Fruit fly (Drosophila melanogaster) whole organism, embryonic: ENCODE results near the gene RpL32.

Experiments used
- CG10366 ChIP-seq: fragments of 200-800 bp; sonication (Bioruptor generic); IDR thresholded peaks from 2 replicates; pipeline ENCODE4 v1.3.6; 2022; ENCODE audit warnings: missing biosample characterization, missing genetic modification characterization
- CG11247 ChIP-seq: fragments of 200-800 bp; sonication (Bioruptor generic); IDR thresholded peaks from 2 replicates; pipeline ENCODE4 v1.3.6; 2022; ENCODE audit warnings: missing biosample characterization, missing genetic modification characterization
- CG14860 ChIP-seq: fragments of 200-800 bp; sonication (Bioruptor generic); IDR thresholded peaks from 3 replicates; pipeline ENCODE4 v1.3.6; 2022; ENCODE audit warnings: missing biosample characterization, missing genetic modification characterization; ENCODE audit not compliant: partially characterized antibody
- CG15011 ChIP-seq: fragments of 200-800 bp; sonication (Bioruptor generic); optimal IDR thresholded peaks from 3 replicates; lab custom pipeline; 2018; ENCODE audit warnings: missing biosample characterization, mild to moderate bottlenecking, missing genetic modification characterization
- CG15269 ChIP-seq: fragments of 200-800 bp; sonication (Bioruptor generic); optimal IDR thresholded peaks from 2 replicates; lab custom pipeline; 2018; ENCODE audit warnings: missing biosample characterization, mild to moderate bottlenecking, missing genetic modification characterization, moderate library complexity
- CG15601 ChIP-seq: fragments of 200-800 bp; sonication (Bioruptor generic); optimal IDR thresholded peaks from 3 replicates; lab custom pipeline; 2019; ENCODE audit warnings: missing biosample characterization, mild to moderate bottlenecking, missing genetic modification characterization, moderate library complexity
- CG16813 ChIP-seq: fragments of 200-800 bp; sonication (Bioruptor generic); IDR thresholded peaks from 3 replicates; pipeline ENCODE4 v1.3.6; 2022; ENCODE audit warnings: missing biosample characterization, missing genetic modification characterization; ENCODE audit not compliant: partially characterized antibody
- CG17186 ChIP-seq: fragments of 200-800 bp; sonication (Bioruptor generic); optimal IDR thresholded peaks from 3 replicates; lab custom pipeline; 2017; ENCODE audit warnings: missing biosample characterization, missing genetic modification reagents, missing genetic modification characterization
- CG17359 ChIP-seq: fragments of 200-800 bp; sonication (Bioruptor generic); optimal IDR thresholded peaks from 3 replicates; lab custom pipeline; 2018; ENCODE audit warnings: missing biosample characterization, mild to moderate bottlenecking, missing genetic modification characterization, moderate library complexity
- CG17385 ChIP-seq: fragments of 200-800 bp; sonication (Bioruptor generic); optimal IDR thresholded peaks from 3 replicates; lab custom pipeline; 2018; ENCODE audit warnings: missing biosample characterization, mild to moderate bottlenecking, missing genetic modification characterization
- CG17612 ChIP-seq: fragments of 200-800 bp; sonication (Bioruptor generic); IDR thresholded peaks from 2 replicates; pipeline ENCODE4 v1.3.6; 2022; ENCODE audit warnings: missing biosample characterization, missing genetic modification characterization
- CG18599 ChIP-seq: fragments of 200-800 bp; sonication (Bioruptor generic); optimal IDR thresholded peaks from 3 replicates; lab custom pipeline; 2017; ENCODE audit warnings: missing biosample characterization, missing genetic modification characterization, mild to moderate bottlenecking, moderate library complexity, missing genetic modification reagents
- CG2712 ChIP-seq: fragments of 200-800 bp; optimal IDR thresholded peaks from 3 replicates; lab custom pipeline; 2019; ENCODE audit warnings: missing biosample characterization, mild to moderate bottlenecking, missing genetic modification characterization, moderate library complexity
- CG3281 ChIP-seq: fragments of 200-800 bp; sonication (Bioruptor generic); optimal IDR thresholded peaks from 3 replicates; lab custom pipeline; 2017; ENCODE audit warnings: missing biosample characterization, mild to moderate bottlenecking, missing genetic modification characterization
- CG33557 ChIP-seq: fragments of 200-800 bp; sonication (Bioruptor generic); optimal IDR thresholded peaks from 2 replicates; lab custom pipeline; 2019; ENCODE audit warnings: missing biosample characterization, mild to moderate bottlenecking, missing genetic modification characterization, moderate library complexity
- CG34376 ChIP-seq: fragments of 200-800 bp; sonication (Bioruptor generic); optimal IDR thresholded peaks from 2 replicates; lab custom pipeline; 2018; ENCODE audit warnings: missing biosample characterization, mild to moderate bottlenecking, missing genetic modification characterization
- CG3726 ChIP-seq: fragments of 200-800 bp; sonication (Bioruptor generic); IDR thresholded peaks from 3 replicates; pipeline ENCODE4, ENCODE4 v1.3.6; 2022; ENCODE audit warnings: missing biosample characterization, missing genetic modification characterization
- CG3847 ChIP-seq: fragments of 200-800 bp; sonication (Bioruptor generic); IDR thresholded peaks from 2 replicates; pipeline ENCODE4 v1.3.6; 2022; ENCODE audit warnings: missing biosample characterization, missing genetic modification characterization
- CG4404 ChIP-seq: fragments of 200-800 bp; sonication (Bioruptor generic); IDR thresholded peaks from 2 replicates; pipeline ENCODE4 v1.3.6; 2022; ENCODE audit warnings: missing biosample characterization, missing genetic modification characterization
- CG7556 ChIP-seq: fragments of 200-800 bp; sonication (Bioruptor generic); optimal IDR thresholded peaks from 2 replicates; lab custom pipeline; 2017; ENCODE audit warnings: missing biosample characterization, mild to moderate bottlenecking, missing genetic modification characterization
- CG8944 ChIP-seq: fragments of 200-800 bp; sonication (Bioruptor generic); optimal IDR thresholded peaks from 3 replicates; lab custom pipeline; 2016; ENCODE audit warnings: missing biosample characterization, missing genetic modification characterization
- CG9215 ChIP-seq: fragments of 200-800 bp; sonication (Bioruptor generic); IDR thresholded peaks from 2 replicates; pipeline ENCODE4 v1.3.6; 2022; ENCODE audit warnings: missing biosample characterization, missing genetic modification characterization
- CG9609 ChIP-seq: fragments of 200-800 bp; sonication (Bioruptor generic); optimal IDR thresholded peaks from 3 replicates; lab custom pipeline; 2016; ENCODE audit warnings: missing biosample characterization, missing genetic modification characterization
- CG9817 ChIP-seq: fragments of 200-800 bp; sonication (Bioruptor generic); optimal IDR thresholded peaks from 2 replicates; lab custom pipeline; 2018; ENCODE audit warnings: missing biosample characterization, mild to moderate bottlenecking, missing genetic modification characterization, moderate library complexity
- Fer2 ChIP-seq: fragments of 200-800 bp; sonication (Bioruptor generic); optimal IDR thresholded peaks from 2 replicates; lab custom pipeline; 2018; ENCODE audit warnings: missing biosample characterization, mild to moderate bottlenecking, missing genetic modification characterization, moderate library complexity
- Hr51 ChIP-seq, 2 experiments: fragments of 200-800 bp; sonication (Bioruptor generic); optimal IDR thresholded peaks; 2 replicates in 1 of 2; 3 replicates in 1 of 2; lab custom pipeline; 2016 to 2018; ENCODE audit warnings: missing biosample characterization in 2 of 2, missing genetic modification characterization in 2 of 2, mild to moderate bottlenecking in 1 of 2, moderate library complexity in 1 of 2
- NC2α ChIP-seq: fragments of 200-800 bp; sonication (Bioruptor generic); optimal IDR thresholded peaks from 2 replicates; lab custom pipeline; 2016; ENCODE audit warnings: missing biosample characterization, missing genetic modification characterization
- NC2β ChIP-seq: fragments of 200-800 bp; sonication (Bioruptor generic); optimal IDR thresholded peaks from 2 replicates; lab custom pipeline; 2016; ENCODE audit warnings: missing biosample characterization, missing genetic modification characterization
- Poxn ChIP-seq: fragments of 200-800 bp; sonication (Bioruptor generic); IDR thresholded peaks from 2 replicates; pipeline ENCODE4 v1.3.6; 2022; ENCODE audit warnings: missing biosample characterization, missing genetic modification characterization
- Tbp ChIP-seq: fragments of >200 bp; optimal IDR thresholded peaks from 2 replicates; lab custom pipeline; 2018; ENCODE audit warnings: missing biosample characterization, missing genetic modification characterization
- aop ChIP-seq: fragments of 200-800 bp; sonication (Bioruptor generic); IDR thresholded peaks from 2 replicates; pipeline ENCODE4 v1.3.6; 2022; ENCODE audit warnings: missing biosample characterization, missing genetic modification characterization
- crol ChIP-seq: fragments of 200-800 bp; sonication (Bioruptor generic); IDR thresholded peaks from 2 replicates; pipeline ENCODE4 v1.3.6; 2022; ENCODE audit warnings: missing biosample characterization, missing genetic modification characterization
- ftz-f1 ChIP-seq: fragments of 200-800 bp; sonication (Bioruptor generic); optimal IDR thresholded peaks from 2 replicates; lab custom pipeline; 2016; ENCODE audit warnings: missing biosample characterization, missing genetic modification characterization
- her ChIP-seq: fragments of 200-800 bp; sonication (Bioruptor generic); optimal IDR thresholded peaks from 2 replicates; lab custom pipeline; 2016; ENCODE audit warnings: missing biosample characterization, missing genetic modification characterization
- kay ChIP-seq: fragments of 200-800 bp; sonication (Bioruptor generic); optimal IDR thresholded peaks from 2 replicates; lab custom pipeline; 2016; ENCODE audit warnings: missing biosample characterization, missing genetic modification characterization
- knrl ChIP-seq: fragments of 200-800 bp; sonication (Bioruptor generic); IDR thresholded peaks from 3 replicates; pipeline ENCODE4 v1.3.6; 2022; ENCODE audit warnings: missing biosample characterization, missing genetic modification characterization; ENCODE audit not compliant: partially characterized antibody
- lov ChIP-seq, 2 experiments: fragments of 200-800 bp in 1 of 2; fragments of >200 bp in 1 of 2; sonication (Bioruptor generic) in 1 of 2; IDR thresholded peaks in 1 of 2; optimal IDR thresholded peaks in 1 of 2; 2 replicates in 1 of 2; 3 replicates in 1 of 2; pipeline versions ENCODE4 v1.3.6 to Lab custom; 2017 to 2022; ENCODE audit warnings: missing biosample characterization in 1 of 2, missing genetic modification characterization in 1 of 2
- maf-S ChIP-seq: fragments of 200-800 bp; sonication (Bioruptor generic); optimal IDR thresholded peaks from 2 replicates; lab custom pipeline; 2016; ENCODE audit warnings: missing biosample characterization, missing genetic modification characterization
- mam ChIP-seq: fragments of 200-800 bp; sonication (Bioruptor generic); optimal IDR thresholded peaks from 3 replicates; lab custom pipeline; 2016; ENCODE audit warnings: missing biosample characterization, missing genetic modification characterization
- nerfin-1 ChIP-seq: fragments of 200-800 bp; sonication (Bioruptor generic); optimal IDR thresholded peaks from 3 replicates; lab custom pipeline; 2019; ENCODE audit warnings: missing biosample characterization, mild to moderate bottlenecking, missing genetic modification characterization, moderate library complexity
- nom ChIP-seq: fragments of 200-800 bp; sonication (Bioruptor generic); optimal IDR thresholded peaks from 2 replicates; lab custom pipeline; 2017; ENCODE audit warnings: missing biosample characterization, missing genetic modification characterization, mild to moderate bottlenecking, moderate library complexity, missing genetic modification reagents
- sens ChIP-seq: fragments of 200-800 bp; sonication (Bioruptor generic); peaks from one replicate; lab custom pipeline; 2016; ENCODE audit warnings: missing biosample characterization, missing genetic modification characterization
- tll ChIP-seq, 2 experiments: fragments of 200-800 bp in 1 of 2; fragments of >200 bp in 1 of 2; sonication (Bioruptor generic) in 1 of 2; optimal IDR thresholded peaks; 2 replicates each; lab custom pipeline; 2017 to 2019; ENCODE audit warnings: missing biosample characterization in 2 of 2, missing genetic modification characterization in 2 of 2, mild to moderate bottlenecking in 1 of 2, moderate library complexity in 1 of 2
- trem ChIP-seq: fragments of 200-800 bp; optimal IDR thresholded peaks from 3 replicates; lab custom pipeline; 2019; ENCODE audit warnings: missing biosample characterization, mild to moderate bottlenecking, missing genetic modification characterization, moderate library complexity
- wek ChIP-seq: fragments of 200-800 bp; sonication (Bioruptor generic); optimal IDR thresholded peaks from 3 replicates; lab custom pipeline; 2018; ENCODE audit warnings: missing biosample characterization, mild to moderate bottlenecking, missing genetic modification characterization, moderate library complexity
- wor ChIP-seq: fragments of 200-800 bp; sonication (Bioruptor generic); IDR thresholded peaks from 2 replicates; pipeline ENCODE4 v1.3.6; 2022; ENCODE audit warnings: missing biosample characterization, missing genetic modification characterization
- yki ChIP-seq: fragments of >200 bp; optimal IDR thresholded peaks from 3 replicates; lab custom pipeline; 2018

RpL32 gene

DNA sequence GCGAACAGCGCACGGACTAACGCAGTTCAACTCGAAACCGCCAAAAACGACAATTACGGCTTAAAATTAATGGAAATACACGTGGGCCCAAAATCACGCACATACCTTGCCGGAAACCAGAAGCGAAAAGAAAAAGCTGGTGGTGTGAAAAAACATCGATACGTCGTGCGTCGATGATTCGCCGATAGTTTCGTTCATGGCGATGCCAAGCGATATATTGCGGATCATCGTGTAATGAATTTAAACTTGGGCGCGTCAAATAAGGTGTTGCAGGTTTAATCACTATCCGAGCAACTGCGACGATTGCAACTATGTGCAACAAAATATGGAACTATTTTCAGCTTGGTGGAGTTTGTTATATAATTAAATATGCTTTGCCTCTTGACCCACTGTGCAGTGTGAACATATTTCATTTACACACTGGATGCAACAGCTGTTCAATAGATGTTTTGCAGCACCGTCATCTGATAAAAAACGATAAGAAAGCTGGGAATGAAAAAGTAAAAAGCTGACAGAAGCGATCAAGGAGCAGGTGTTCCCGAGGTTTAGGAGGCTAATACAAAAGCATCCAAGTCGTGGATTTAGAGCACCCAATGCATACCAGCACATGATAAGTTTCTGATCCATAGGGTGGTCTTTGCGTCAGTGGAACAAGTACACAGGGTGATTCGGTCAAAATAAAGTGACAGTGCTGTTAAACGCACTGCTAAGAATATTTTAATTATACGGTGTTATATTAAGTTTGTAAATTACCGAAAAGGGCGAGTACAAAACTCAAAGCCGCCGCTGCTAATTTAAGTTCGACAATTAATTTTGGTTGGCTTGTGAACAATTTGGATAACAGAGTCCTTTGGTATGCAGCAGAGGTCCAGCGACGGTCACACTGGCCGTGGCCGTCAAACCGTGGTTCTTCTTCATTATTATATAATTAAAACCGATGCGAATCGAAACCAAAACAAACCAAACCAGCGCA is at the start of gene RpL32, which contains the start of gene CG7943:
TSS of gene RpL32 (minus strand) at position 133 of the 973 bp plus-strand sequence.
TSS of gene CG7943 (plus strand) at position 442 of the 973 bp plus-strand sequence.
- TF ChIP-seq CG3847 = peak; percentile 95
- no peak for TF ChIP-seq Tbp (GFP tag; lab: Kevin White, UChicago)
- TF ChIP-seq kay (GFP tag; lab: Kevin White, UChicago) = peak; percentile 75
- peak; percentile 82 for TF ChIP-seq CG17612
- TF ChIP-seq CG17385 (GFP tag; lab: Kevin White, UChicago) = peak; percentile 86
- TF ChIP-seq sens (GFP tag; lab: Kevin White, UChicago) = peak; percentile 97
- TF ChIP-seq tll (GFP tag; optimal IDR thresholded peaks at IDR 0.05; lab: Kevin White, UChicago) = peak; percentile 40 to 85
- TF ChIP-seq Poxn (GFP tag; lab: Robert Waterston, UW) = peak; percentile 85
- TF ChIP-seq crol = peak; percentile 55; the same call in 1 of the 2 replicates
- TF ChIP-seq CG16813 (GFP tag; lab: Robert Waterston, UW) = peak; percentile 100
- TF ChIP-seq CG7556 (GFP tag; lab: Kevin White, UChicago) = peak; percentile 83
- TF ChIP-seq CG9215 (GFP tag; lab: Robert Waterston, UW) = peak; percentile 92
- peak; percentile 83 for TF ChIP-seq CG15601
- peak; percentile 93 for TF ChIP-seq CG17359 (tag; lab: Kevin White, UChicago)
- peak; percentile 91 for TF ChIP-seq CG9609 (GFP tag; lab: Kevin White, UChicago)
- no peak for TF ChIP-seq yki (lab: Kevin White, UChicago)
- TF ChIP-seq CG15269 (tag; lab: Kevin White, UChicago) = peak; percentile 82
- peak; percentile 92 for TF ChIP-seq Fer2
- peak; percentile 94 for TF ChIP-seq her
- TF ChIP-seq knrl (GFP tag; lab: Robert Waterston, UW) = peak; percentile 100
- TF ChIP-seq CG34376 (GFP tag; lab: Kevin White, UChicago) = peak; percentile 99
- TF ChIP-seq lov (optimal IDR thresholded peaks at IDR 0.05; lab: Kevin White, UChicago) = no peak
- peak; percentile 94 for TF ChIP-seq lov (GFP tag; IDR thresholded peaks at IDR 0.05; lab: Robert Waterston, UW)
- peak; percentile 93 for TF ChIP-seq CG9817
- TF ChIP-seq CG8944 (GFP tag; lab: Kevin White, UChicago) = peak; percentile 97
- peak; percentile 92 for TF ChIP-seq maf-S (GFP tag; lab: Kevin White, UChicago)
- TF ChIP-seq nom (GFP tag; lab: Kevin White, UChicago) = peak; percentile 85
- TF ChIP-seq CG17186 (GFP tag; lab: Kevin White, UChicago) = peak; percentile 99
- peak; percentile 70 for TF ChIP-seq CG33557 (GFP tag; lab: Kevin White, UChicago)
- TF ChIP-seq wek (GFP tag; lab: Kevin White, UChicago) = peak; percentile 82
- peak; percentile 91 for TF ChIP-seq CG3726 (GFP tag; lab: Robert Waterston, UW)
- TF ChIP-seq CG10366 = peak; percentile 93
- TF ChIP-seq mam (GFP tag; lab: Kevin White, UChicago) = peak; percentile 99
- TF ChIP-seq ftz-f1 (GFP tag; lab: Kevin White, UChicago) = peak; percentile 81
- TF ChIP-seq NC2α (GFP tag; lab: Kevin White, UChicago) = peak; percentile 74
- peak; percentile 87 for TF ChIP-seq nerfin-1 (tag; lab: Kevin White, UChicago)
- peak; percentile 100 for TF ChIP-seq CG14860 (GFP tag; lab: Robert Waterston, UW)
- peak; percentile 95 for TF ChIP-seq CG3281
- peak; percentile 84 to 94 for TF ChIP-seq Hr51 (GFP tag; optimal IDR thresholded peaks at IDR 0.05; lab: Kevin White, UChicago)
- TF ChIP-seq CG2712 (tag; lab: Kevin White, UChicago) = peak; percentile 92
- peak; percentile 96 for TF ChIP-seq CG18599 (GFP tag; lab: Kevin White, UChicago)
- peak; percentile 93 for TF ChIP-seq CG4404 (GFP tag; lab: Robert Waterston, UW)
- peak; percentile 96 for TF ChIP-seq CG11247 (GFP tag; lab: Robert Waterston, UW)
- peak; percentile 93 for TF ChIP-seq trem (tag; lab: Kevin White, UChicago)
- TF ChIP-seq NC2β = peak; percentile 98
- peak; percentile 82 for TF ChIP-seq wor (GFP tag; lab: Robert Waterston, UW)
- peak; percentile 91 for TF ChIP-seq CG15011
- peak; percentile 88 for TF ChIP-seq aop (GFP tag; lab: Robert Waterston, UW)
